Fruit fly (Drosophila melanogaster): ENCODE results near the gene CG33932.

DNA sequence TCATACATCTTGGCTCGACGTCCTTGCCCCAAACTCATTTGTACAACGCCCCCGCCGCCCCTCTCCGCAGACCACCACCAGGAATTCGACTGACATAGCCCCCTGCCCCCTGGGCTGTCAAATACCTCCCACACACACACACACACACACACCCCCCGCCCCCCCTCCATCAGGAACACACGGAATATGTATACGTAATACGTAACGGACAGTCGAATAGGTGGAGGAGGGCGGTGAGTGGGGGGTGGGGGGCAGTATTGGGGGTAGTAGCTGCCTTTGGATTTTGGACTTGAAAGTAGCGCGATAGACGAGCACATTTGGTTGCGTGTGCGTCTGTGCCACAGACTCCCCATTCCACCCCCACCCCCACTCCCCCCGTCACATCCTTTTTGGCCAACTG lies 48.3 kb downstream of the CG33932 start:
- TF ChIP-seq ttk (optimal IDR thresholded peaks at IDR 0.05) (no peak), Myc (optimal IDR thresholded peaks at IDR 0.05) (no peak), psq (optimal IDR thresholded peaks at IDR 0.05) (no peak), insv (optimal IDR thresholded peaks at IDR 0.05) (no peak), Sin3A (optimal IDR thresholded peaks at IDR 0.05) (no peak)

Measured in Kc167 (cell line).